Fruit fly (Drosophila melanogaster) whole organism, embryonic: ENCODE measurements around the gene Ufd4.
A peak's percentile ranks its signal among the peaks of the same experiment; 100 is the strongest.

Experiments
- CG1024 ChIP-seq: fragments of 200-800 bp; sonication (Bioruptor generic); IDR thresholded peaks from 2 replicates; pipeline ENCODE4 v1.3.6; 2022; ENCODE audit warnings: missing biosample characterization, missing genetic modification characterization
- CG12071 ChIP-seq: fragments of 200-800 bp; sonication (Bioruptor generic); optimal IDR thresholded peaks from 3 replicates; lab custom pipeline; 2018; ENCODE audit warnings: missing biosample characterization, mild to moderate bottlenecking, missing genetic modification characterization
- CG13424 ChIP-seq: fragments of 200-800 bp; sonication (Bioruptor generic); optimal IDR thresholded peaks from 2 replicates; lab custom pipeline; 2019; ENCODE audit warnings: missing biosample characterization, mild to moderate bottlenecking, missing genetic modification characterization, moderate library complexity
- CG13775 ChIP-seq: fragments of 200-800 bp; sonication (Bioruptor generic); optimal IDR thresholded peaks from 3 replicates; lab custom pipeline; 2017; ENCODE audit warnings: missing biosample characterization, mild to moderate bottlenecking, missing genetic modification characterization
- CG1603 ChIP-seq: fragments of 200-800 bp; sonication (Bioruptor generic); optimal IDR thresholded peaks from 2 replicates; lab custom pipeline; 2019; ENCODE audit warnings: missing biosample characterization, mild to moderate bottlenecking, missing genetic modification characterization, moderate library complexity
- CG17361 ChIP-seq: fragments of 200-800 bp; sonication (Bioruptor generic); IDR thresholded peaks from 3 replicates; pipeline ENCODE4 v1.3.6; 2022; ENCODE audit warnings: missing biosample characterization, missing genetic modification characterization
- CG17568 ChIP-seq: fragments of 200-800 bp; sonication (Bioruptor generic); optimal IDR thresholded peaks from 2 replicates; lab custom pipeline; 2018; ENCODE audit warnings: missing biosample characterization, mild to moderate bottlenecking, missing genetic modification characterization, moderate library complexity
- CG17802 ChIP-seq: fragments of 200-800 bp; sonication (Bioruptor generic); optimal IDR thresholded peaks from 2 replicates; lab custom pipeline; 2018; ENCODE audit warnings: missing biosample characterization, mild to moderate bottlenecking, missing genetic modification characterization, moderate library complexity
- CG18619 ChIP-seq: fragments of 200-800 bp; sonication (Bioruptor generic); optimal IDR thresholded peaks from 3 replicates; lab custom pipeline; 2017; ENCODE audit warnings: missing biosample characterization, mild to moderate bottlenecking, missing genetic modification characterization
- CG2712 ChIP-seq: fragments of 200-800 bp; optimal IDR thresholded peaks from 3 replicates; lab custom pipeline; 2019; ENCODE audit warnings: missing biosample characterization, mild to moderate bottlenecking, missing genetic modification characterization, moderate library complexity
- CG30020 ChIP-seq: fragments of 200-800 bp; optimal IDR thresholded peaks from 2 replicates; lab custom pipeline; 2019; ENCODE audit warnings: missing biosample characterization, mild to moderate bottlenecking, missing genetic modification characterization, moderate library complexity
- CG32767 ChIP-seq: fragments of 200-800 bp; sonication (Bioruptor generic); IDR thresholded peaks from 2 replicates; pipeline ENCODE4 v1.3.6; 2022; ENCODE audit warnings: missing biosample characterization, missing genetic modification characterization
- CG32772 ChIP-seq: fragments of 200-800 bp; sonication (Bioruptor generic); IDR thresholded peaks from 2 replicates; pipeline ENCODE4 v1.3.6; 2022; ENCODE audit warnings: missing biosample characterization, missing genetic modification characterization
- CG3281 ChIP-seq: fragments of 200-800 bp; sonication (Bioruptor generic); optimal IDR thresholded peaks from 3 replicates; lab custom pipeline; 2017; ENCODE audit warnings: missing biosample characterization, mild to moderate bottlenecking, missing genetic modification characterization
- CG4617 ChIP-seq: fragments of 200-800 bp; sonication (Bioruptor generic); optimal IDR thresholded peaks from 3 replicates; lab custom pipeline; 2016; ENCODE audit warnings: missing biosample characterization, missing genetic modification characterization, borderline replicate concordance
- CG7928 ChIP-seq: fragments of 200-800 bp; sonication (Bioruptor generic); optimal IDR thresholded peaks from 2 replicates; lab custom pipeline; 2017; ENCODE audit warnings: missing biosample characterization, mild to moderate bottlenecking, missing genetic modification characterization
- CoRest ChIP-seq: fragments of 200-800 bp; sonication (Bioruptor generic); optimal IDR thresholded peaks from 3 replicates; lab custom pipeline; 2018; ENCODE audit warnings: missing biosample characterization, mild to moderate bottlenecking, missing genetic modification characterization, moderate library complexity
- Deaf1 ChIP-seq: fragments of 200-800 bp; optimal IDR thresholded peaks from 3 replicates; lab custom pipeline; 2019; ENCODE audit warnings: missing biosample characterization, mild to moderate bottlenecking, missing genetic modification characterization, moderate library complexity
- Dp ChIP-seq: fragments of 200-800 bp; sonication (Bioruptor generic); optimal IDR thresholded peaks from 2 replicates; lab custom pipeline; 2018; ENCODE audit warnings: missing biosample characterization, mild to moderate bottlenecking, missing genetic modification characterization, moderate library complexity
- Hsf ChIP-seq: fragments of 200-800 bp; sonication (Bioruptor generic); optimal IDR thresholded peaks from 3 replicates; lab custom pipeline; 2016; ENCODE audit warnings: missing biosample characterization, missing genetic modification characterization
- MBD-R2 ChIP-seq: fragments of 200-800 bp; sonication (Bioruptor generic); IDR thresholded peaks from 2 replicates; pipeline ENCODE4 v1.3.6; 2022; ENCODE audit warnings: missing biosample characterization, missing genetic modification characterization
- MESR4 ChIP-seq: fragments of 200-800 bp; sonication (Bioruptor generic); optimal IDR thresholded peaks from 2 replicates; lab custom pipeline; 2018; ENCODE audit warnings: missing biosample characterization, mild to moderate bottlenecking, missing genetic modification characterization, moderate library complexity
- Meics ChIP-seq: fragments of 200-800 bp; sonication (Bioruptor generic); optimal IDR thresholded peaks from 2 replicates; lab custom pipeline; 2017; ENCODE audit warnings: missing biosample characterization, mild to moderate bottlenecking, missing genetic modification characterization
- Scr ChIP-seq: fragments of 200-800 bp; sonication (Bioruptor generic); IDR thresholded peaks from 2 replicates; pipeline ENCODE4 v1.3.6; 2022; ENCODE audit warnings: missing biosample characterization, missing genetic modification characterization; ENCODE audit not compliant: partially characterized antibody
- YL-1 ChIP-seq: fragments of 200-800 bp; sonication (Bioruptor generic); optimal IDR thresholded peaks from 3 replicates; lab custom pipeline; 2017; ENCODE audit warnings: missing biosample characterization, mild to moderate bottlenecking, missing genetic modification characterization
- cg ChIP-seq: fragments of 200-800 bp; sonication (Bioruptor generic); optimal IDR thresholded peaks from 3 replicates; lab custom pipeline; 2019; ENCODE audit warnings: missing biosample characterization, mild to moderate bottlenecking, missing genetic modification characterization, moderate library complexity
- da ChIP-seq: fragments of 200-800 bp; sonication (Bioruptor generic); optimal IDR thresholded peaks from 2 replicates; lab custom pipeline; 2016; ENCODE audit warnings: missing biosample characterization, missing genetic modification characterization
- disco-r ChIP-seq: fragments of 200-800 bp; sonication (Bioruptor generic); optimal IDR thresholded peaks from 2 replicates; lab custom pipeline; 2016; ENCODE audit warnings: missing biosample characterization, missing genetic modification characterization
- gro ChIP-seq: fragments of 200-800 bp; sonication (Bioruptor generic); optimal IDR thresholded peaks from 2 replicates; lab custom pipeline; 2016; ENCODE audit warnings: missing biosample characterization, missing genetic modification characterization
- lbe ChIP-seq: fragments of 200-800 bp; sonication (Bioruptor generic); optimal IDR thresholded peaks from 2 replicates; lab custom pipeline; 2016; ENCODE audit warnings: missing biosample characterization, mild to moderate bottlenecking, missing genetic modification characterization
- nmo ChIP-seq: fragments of 200-800 bp; sonication (Bioruptor generic); optimal IDR thresholded peaks from 2 replicates; lab custom pipeline; 2018; ENCODE audit warnings: missing biosample characterization, mild to moderate bottlenecking, missing genetic modification characterization, moderate library complexity
- nom ChIP-seq: fragments of 200-800 bp; sonication (Bioruptor generic); optimal IDR thresholded peaks from 2 replicates; lab custom pipeline; 2017; ENCODE audit warnings: missing biosample characterization, missing genetic modification characterization, mild to moderate bottlenecking, moderate library complexity, missing genetic modification reagents
- onecut ChIP-seq: fragments of 200-800 bp; sonication (Bioruptor generic); IDR thresholded peaks from 2 replicates; pipeline ENCODE4 v1.3.6; 2022; ENCODE audit warnings: missing biosample characterization, missing genetic modification characterization
- pfk ChIP-seq: fragments of 200-800 bp; sonication (Bioruptor generic); optimal IDR thresholded peaks from 2 replicates; lab custom pipeline; 2018; ENCODE audit warnings: missing biosample characterization, mild to moderate bottlenecking, missing genetic modification characterization, moderate library complexity
- phol ChIP-seq: fragments of 200-800 bp; sonication (Bioruptor generic); optimal IDR thresholded peaks from 3 replicates; lab custom pipeline; 2018; ENCODE audit warnings: missing biosample characterization, mild to moderate bottlenecking, missing genetic modification characterization, moderate library complexity
- prd ChIP-seq, 3 experiments: fragments of >200 bp in 2 of 3; fragments of 200-800 bp in 1 of 3; sonication (Bioruptor generic) in 1 of 3; optimal IDR thresholded peaks in 2 of 3; IDR thresholded peaks in 1 of 3; 2 replicates in 2 of 3; 3 replicates in 1 of 3; pipeline versions ENCODE4 v1.3.6 to Lab custom; 2017 to 2022; ENCODE audit warnings: missing biosample characterization in 1 of 3, missing genetic modification characterization in 1 of 3
- pzg ChIP-seq: fragments of 200-800 bp; sonication (Bioruptor generic); optimal IDR thresholded peaks from 3 replicates; lab custom pipeline; 2018; ENCODE audit warnings: missing biosample characterization, mild to moderate bottlenecking, missing genetic modification characterization, moderate library complexity
- row ChIP-seq: fragments of 200-800 bp; sonication (Bioruptor generic); IDR thresholded peaks from 3 replicates; pipeline ENCODE4 v1.3.6; 2022; ENCODE audit warnings: missing biosample characterization, missing genetic modification characterization
- ssp ChIP-seq: fragments of 200-800 bp; sonication (Bioruptor generic); IDR thresholded peaks from 2 replicates; pipeline ENCODE4 v1.3.6; 2022; ENCODE audit warnings: missing biosample characterization, missing genetic modification characterization
- tll ChIP-seq, 2 experiments: fragments of 200-800 bp in 1 of 2; fragments of >200 bp in 1 of 2; sonication (Bioruptor generic) in 1 of 2; optimal IDR thresholded peaks; 2 replicates each; lab custom pipeline; 2017 to 2019; ENCODE audit warnings: missing biosample characterization in 2 of 2, missing genetic modification characterization in 2 of 2, mild to moderate bottlenecking in 1 of 2, moderate library complexity in 1 of 2
- vvl ChIP-seq: fragments of 200-800 bp; sonication (Bioruptor generic); IDR thresholded peaks from 2 replicates; pipeline ENCODE4 v1.3.6; 2022; ENCODE audit warnings: missing biosample characterization, missing genetic modification characterization
- wek ChIP-seq: fragments of 200-800 bp; sonication (Bioruptor generic); optimal IDR thresholded peaks from 3 replicates; lab custom pipeline; 2018; ENCODE audit warnings: missing biosample characterization, mild to moderate bottlenecking, missing genetic modification characterization, moderate library complexity

Gene Ufd4

DNA sequence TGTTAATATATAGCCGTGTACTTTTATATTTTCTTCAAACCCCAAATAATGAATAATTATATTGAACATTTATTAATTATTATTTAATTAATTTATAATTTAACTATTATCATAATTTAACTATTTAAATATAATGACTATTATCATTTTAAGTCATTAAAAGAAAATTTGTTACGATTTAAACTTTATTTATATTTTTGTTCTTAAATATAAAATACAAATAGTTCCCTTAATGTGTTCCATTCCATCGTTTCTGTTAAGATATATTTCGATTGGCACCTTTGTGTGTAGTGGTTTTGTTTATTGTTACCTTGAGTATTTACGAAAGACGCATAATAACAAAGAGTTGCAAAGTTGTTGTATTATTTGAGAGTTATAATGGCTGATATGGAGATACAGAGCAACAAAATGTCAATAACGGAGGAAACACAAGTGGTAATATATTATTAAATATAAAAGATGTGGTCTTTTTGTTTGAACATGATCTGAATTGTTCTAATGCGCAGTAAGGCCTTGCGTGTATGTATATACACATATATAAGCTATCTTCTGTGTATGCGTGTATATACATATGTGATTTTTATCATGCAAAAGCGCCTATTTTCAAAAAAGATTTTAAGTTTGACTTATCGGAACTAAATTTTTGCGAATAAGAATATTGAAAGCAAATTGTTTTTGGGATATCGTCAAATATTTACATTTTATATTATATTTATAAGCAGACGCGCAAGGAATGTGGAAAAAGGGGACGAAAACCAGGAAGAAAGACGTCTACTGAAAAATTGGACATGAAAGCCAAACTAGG, 28.1 kb downstream of the Ufd4 start, which contains the start of gene REPTOR-BP (continued):
- TF ChIP-seq CG1024 (peak; percentile 28; the same call in 1 of the 2 replicates), pzg (GFP tag; lab: Kevin White, UChicago) (peak; percentile 22), Scr (GFP tag; lab: Robert Waterston, UW) (no peak), lbe (GFP tag; lab: Kevin White, UChicago) (peak; percentile 71), cg (GFP tag; lab: Kevin White, UChicago) (peak; percentile 95), CG17361 (GFP tag; lab: Robert Waterston, UW) (peak; percentile 22; the same call in 1 of the 3 replicates), CG30020 (peak; percentile 97), CG18619 (GFP tag; lab: Kevin White, UChicago) (no peak), Deaf1 (tag; lab: Kevin White, UChicago) (no peak), Dp (GFP tag; lab: Kevin White, UChicago) (peak; percentile 41), pfk (GFP tag; lab: Kevin White, UChicago) (peak; percentile 89), CG17568 (GFP tag; lab: Kevin White, UChicago) (peak; percentile 14), CG4617 (GFP tag; lab: Kevin White, UChicago) (peak; percentile 5), YL-1 (GFP tag; lab: Kevin White, UChicago) (peak; percentile 76), Meics (no peak), CG32772 (GFP tag; lab: Robert Waterston, UW) (no peak)

DNA sequence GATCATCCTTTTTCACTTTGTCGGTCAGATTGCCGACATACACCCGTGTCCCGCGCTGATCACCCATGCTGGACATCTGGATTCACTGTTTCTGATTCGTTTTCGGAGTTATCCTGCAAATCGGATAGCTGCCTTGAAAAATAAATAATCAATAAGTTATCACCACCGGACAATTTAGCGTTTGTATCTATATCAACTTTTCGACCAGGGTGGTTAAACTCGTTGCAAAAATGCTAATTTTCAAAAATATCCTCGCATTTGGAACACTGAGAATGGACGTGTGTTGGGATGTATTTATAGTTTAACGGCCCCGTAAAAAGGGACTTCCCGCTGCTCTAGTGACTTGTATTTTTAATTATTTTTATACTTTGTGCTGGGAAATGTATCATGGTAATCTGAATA, 28.8 kb downstream of the Ufd4 start, which contains the start of gene Rsf1:
Gene Rsf1, minus strand, starts transcription at position 212 of the 402 bp plus-strand sequence.
- peak; percentile 78 for TF ChIP-seq YL-1 (GFP tag; lab: Kevin White, UChicago)
- TF ChIP-seq nom (GFP tag; lab: Kevin White, UChicago): peak; percentile 1
- peak; percentile 63 for TF ChIP-seq CG7928
- no peak for TF ChIP-seq tll (GFP tag; optimal IDR thresholded peaks at IDR 0.05; lab: Kevin White, UChicago)
- no peak for TF ChIP-seq Hsf
- peak; percentile 89 for TF ChIP-seq CG17802
- peak; percentile 38 for TF ChIP-seq pzg (GFP tag; lab: Kevin White, UChicago)
- no peak for TF ChIP-seq CG12071
- TF ChIP-seq MBD-R2: peak; percentile 77
- TF ChIP-seq CG1024: peak; percentile 86
- peak; percentile 21 for TF ChIP-seq nmo
- TF ChIP-seq wek (GFP tag; lab: Kevin White, UChicago): peak; percentile 22
- TF ChIP-seq CoRest (tag; lab: Kevin White, UChicago): peak; percentile 41
- TF ChIP-seq disco-r: no peak
- TF ChIP-seq CG2712 (tag; lab: Kevin White, UChicago): peak; percentile 20
- peak; percentile 56; the same call in 1 of the 2 replicates for TF ChIP-seq vvl
- TF ChIP-seq CG32767 (GFP tag; lab: Robert Waterston, UW): peak; percentile 86
- peak; percentile 97 for TF ChIP-seq MESR4 (GFP tag; lab: Kevin White, UChicago)
- TF ChIP-seq CG4617 (GFP tag; lab: Kevin White, UChicago): peak; percentile 62
- TF ChIP-seq da (GFP tag; lab: Kevin White, UChicago): no peak
- TF ChIP-seq ssp: peak; percentile 81
- TF ChIP-seq row (GFP tag; lab: Robert Waterston, UW): peak; percentile 62; the same call in 2 of the 3 replicates
- TF ChIP-seq CG3281: peak; percentile 75
- TF ChIP-seq CG13775 (GFP tag; lab: Kevin White, UChicago): no peak
- peak; percentile 21 for TF ChIP-seq phol (tag; lab: Kevin White, UChicago)
- TF ChIP-seq CG1603 (tag; lab: Kevin White, UChicago): peak; percentile 100
- TF ChIP-seq pfk (GFP tag; lab: Kevin White, UChicago): peak; percentile 92
- no peak for TF ChIP-seq prd (optimal IDR thresholded peaks at IDR 0.05; lab: Kevin White, UChicago)
- 0 out of 3 replicates have a peak, but pooled peaks have one; percentile 7 for TF ChIP-seq prd (GFP tag; IDR thresholded peaks at IDR 0.05; lab: Robert Waterston, UW)
- TF ChIP-seq CG30020: peak; percentile 98
- peak; percentile 96 for TF ChIP-seq onecut
- TF ChIP-seq CG13424 (tag; lab: Kevin White, UChicago): no peak
- TF ChIP-seq gro (GFP tag; lab: Kevin White, UChicago): no peak
